Fruit fly (Drosophila melanogaster): ENCODE data around the gene CG31643.

The CG31643 gene

DNA sequence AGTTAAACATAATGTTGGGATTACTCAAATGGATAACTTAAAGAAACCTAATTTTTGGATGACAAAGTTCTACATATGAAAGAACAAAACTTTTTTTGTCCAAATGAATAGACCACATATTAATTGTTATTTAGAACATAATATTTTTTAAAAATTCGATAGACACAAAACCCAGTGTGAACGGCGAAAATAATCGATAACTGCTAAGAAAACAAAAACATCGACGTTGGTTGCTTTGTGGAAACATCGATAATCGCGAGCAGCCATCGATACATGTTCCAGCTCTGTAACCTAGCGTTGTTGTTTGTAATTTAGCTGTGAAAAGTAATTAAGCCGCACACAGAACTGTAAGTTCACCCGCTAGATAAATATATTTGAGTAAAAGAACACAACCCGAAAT, 12.7 kb downstream of the CG31643 start, which contains the start of gene CG9135 (continued):
- TF ChIP-seq dmrt99B (tag; optimal IDR thresholded peaks at IDR 0.05), result no peak
- TF ChIP-seq MESR4 (GFP tag; optimal IDR thresholded peaks at IDR 0.05), result peak; percentile 32
- peak; percentile 14 for TF ChIP-seq CG4617 (GFP tag; optimal IDR thresholded peaks at IDR 0.05; ENCODE audit: borderline replicate concordance)
- no peak for TF ChIP-seq tio (GFP tag; optimal IDR thresholded peaks at IDR 0.05)
- TF ChIP-seq aop (GFP tag; IDR thresholded peaks at IDR 0.05), result no peak
- TF ChIP-seq CG7963 (GFP tag; IDR thresholded peaks at IDR 0.05; ENCODE audit: partially characterized antibody), result peak; percentile 100
- TF ChIP-seq CG2116 (GFP tag; optimal IDR thresholded peaks at IDR 0.05), result peak; percentile 93
- no peak for TF ChIP-seq CG7839 (tag; optimal IDR thresholded peaks at IDR 0.05)
- peak; percentile 98 for TF ChIP-seq hbn (GFP tag; IDR thresholded peaks at IDR 0.05; ENCODE audit: partially characterized antibody)
- no peak for TF ChIP-seq CG18011 (GFP tag; optimal IDR thresholded peaks at IDR 0.05)
- no peak for TF ChIP-seq run (tag; optimal IDR thresholded peaks at IDR 0.05)
- peak; percentile 99 for TF ChIP-seq CG16813 (GFP tag; IDR thresholded peaks at IDR 0.05; ENCODE audit: partially characterized antibody)
- TF ChIP-seq CkIIα-i1 (GFP tag; IDR thresholded peaks at IDR 0.05), result peak; percentile 69; the same call in 1 of the 2 replicates
- TF ChIP-seq CG10267 (tag; optimal IDR thresholded peaks at IDR 0.05), result peak; percentile 19
- peak; percentile 94 for TF ChIP-seq CG7357 (GFP tag; IDR thresholded peaks at IDR 0.05)
- peak; percentile 72 for TF ChIP-seq E2f2 (GFP tag; IDR thresholded peaks at IDR 0.05)
- peak; percentile 11 for TF ChIP-seq CG15601 (tag; optimal IDR thresholded peaks at IDR 0.05)
- TF ChIP-seq CG14860 (GFP tag; IDR thresholded peaks at IDR 0.05; ENCODE audit: partially characterized antibody), result peak; percentile 99
- peak; percentile 56 for TF ChIP-seq Lhr (GFP tag; optimal IDR thresholded peaks at IDR 0.05)
- no peak for TF ChIP-seq HLH54F (GFP tag; optimal IDR thresholded peaks at IDR 0.05)
- peak; percentile 53 for TF ChIP-seq Ets65A (GFP tag)
- no peak for TF ChIP-seq sr (GFP tag; IDR thresholded peaks at IDR 0.05)
- TF ChIP-seq CG15514 (GFP tag; optimal IDR thresholded peaks at IDR 0.05), result peak; percentile 58
- TF ChIP-seq Stat92E (GFP tag; optimal IDR thresholded peaks at IDR 0.05), result no peak
- no peak for TF ChIP-seq CG11504 (tag; optimal IDR thresholded peaks at IDR 0.05)
- TF ChIP-seq crp (GFP tag; optimal IDR thresholded peaks at IDR 0.05), result peak in 1 of 2 experiments; percentile 19
- TF ChIP-seq MBD-R2 (GFP tag; IDR thresholded peaks at IDR 0.05), result peak; percentile 79
- TF ChIP-seq CG9817 (tag; optimal IDR thresholded peaks at IDR 0.05), result no peak
- peak; percentile 9 for TF ChIP-seq Fer3 (tag; optimal IDR thresholded peaks at IDR 0.05)
- TF ChIP-seq CG7987 (GFP tag; optimal IDR thresholded peaks at IDR 0.05), result no peak
- TF ChIP-seq CG1603 (tag; optimal IDR thresholded peaks at IDR 0.05), result peak; percentile 66
- TF ChIP-seq z (GFP tag; IDR thresholded peaks at IDR 0.05), result no peak
- no peak for TF ChIP-seq Doc2 (GFP tag; IDR thresholded peaks at IDR 0.05)
- peak; percentile 10 for TF ChIP-seq Ets97D (GFP tag; optimal IDR thresholded peaks at IDR 0.05)
- no peak for TF ChIP-seq Kr (GFP tag; optimal IDR thresholded peaks at IDR 0.05)
- no peak for TF ChIP-seq kay (GFP tag; optimal IDR thresholded peaks at IDR 0.05)
- no peak for TF ChIP-seq CG33213 (GFP tag; optimal IDR thresholded peaks at IDR 0.05)
- TF ChIP-seq CG9932 (GFP tag; IDR thresholded peaks at IDR 0.05), result peak; percentile 59; the same call in 1 of the 2 replicates
- TF ChIP-seq inv (GFP tag; IDR thresholded peaks at IDR 0.05; ENCODE audit: partially characterized antibody), result peak; percentile 98
- no peak for TF ChIP-seq Dad (GFP tag; optimal IDR thresholded peaks at IDR 0.05)
- TF ChIP-seq CTCF (GFP tag; optimal IDR thresholded peaks at IDR 0.05), result peak; percentile 2
- peak; percentile 15 for TF ChIP-seq CG9797 (GFP tag; optimal IDR thresholded peaks at IDR 0.05)
- peak; percentile 35 for TF ChIP-seq Dek (tag; optimal IDR thresholded peaks at IDR 0.05)
- TF ChIP-seq CG13296 (GFP tag; optimal IDR thresholded peaks at IDR 0.05), result no peak
- peak; percentile 99 for TF ChIP-seq ato (GFP tag; IDR thresholded peaks at IDR 0.05; ENCODE audit: partially characterized antibody)
- TF ChIP-seq Nf-YA (GFP tag; IDR thresholded peaks at IDR 0.05), result no peak
- TF ChIP-seq unpg (GFP tag; optimal IDR thresholded peaks at IDR 0.05), result no peak
- peak; percentile 19 for TF ChIP-seq CG6254 (GFP tag; optimal IDR thresholded peaks at IDR 0.05)
- TF ChIP-seq amos (GFP tag; IDR thresholded peaks at IDR 0.05; ENCODE audit: partially characterized antibody), result peak; percentile 99
- TF ChIP-seq Mad (GFP tag; optimal IDR thresholded peaks at IDR 0.05), result no peak

Data from whole organism, embryonic.